Worm (Caenorhabditis elegans) whole organism, L4/young adult: ENCODE measurements around the gene lin-25.
A peak's percentile ranks its signal among the peaks of the same experiment; 100 is the strongest.

Experiments
- W03F9.2 ChIP-seq: fragments of 150-350 bp; optimal IDR thresholded peaks from 2 replicates; lab custom pipeline; 2014; ENCODE audit warnings: missing biosample characterization, missing genetic modification characterization
- dao-5 ChIP-seq: sonication (generic microtip); optimal IDR thresholded peaks from 2 replicates; lab custom pipeline; 2016; ENCODE audit warnings: missing genotype, missing genetic modification characterization, moderate library complexity, missing compliant biosample characterization
- him-1 ChIP-seq: sonication (generic microtip); optimal IDR thresholded peaks from 2 replicates; lab custom pipeline; 2016; ENCODE audit warnings: missing genotype, missing genetic modification reagents, missing genetic modification characterization, missing compliant biosample characterization

lin-25 gene

ce11 chrV:12679292-12679691 is 29.6 kb downstream of the lin-25 start:
- no peak for TF ChIP-seq W03F9.2 (tag; lab: Kevin White, UChicago)
- no peak for TF ChIP-seq him-1 (tag; lab: Kevin White, UChicago)
- TF ChIP-seq dao-5: no peak

- TF ChIP-seq W03F9.2 (tag; lab: Kevin White, UChicago) (no peak), him-1 (tag; lab: Kevin White, UChicago) (no peak)
Measured at ce11 chrV:12679807-12680206, 30.1 kb downstream of the lin-25 start, which contains the start of gene frpr-15. frpr-15 (plus strand) TSS chrV:12680107.

ce11 chrV:12683205-12683604 is 33.5 kb downstream of the lin-25 start:
- no peak for TF ChIP-seq dao-5
- TF ChIP-seq W03F9.2 (tag; lab: Kevin White, UChicago): no peak
- no peak for TF ChIP-seq him-1 (tag; lab: Kevin White, UChicago)

- TF ChIP-seq dao-5: no peak
- TF ChIP-seq W03F9.2 (tag; lab: Kevin White, UChicago): no peak
- no peak for TF ChIP-seq him-1 (tag; lab: Kevin White, UChicago)
Measured at ce11 chrV:12695155-12695554, 45.4 kb downstream of the lin-25 start, which contains the start of gene parn-1. parn-1 (minus strand) TSS chrV:12695255.

ce11 chrV:12695968-12696367 is 46.2 kb downstream of the lin-25 start, which contains the start of gene K10C8.4:
K10C8.4 (plus strand) TSS chrV:12696268.
- TF ChIP-seq dao-5 (no peak), W03F9.2 (tag; lab: Kevin White, UChicago) (no peak), him-1 (tag; lab: Kevin White, UChicago) (no peak)

- TF ChIP-seq him-1 (tag; lab: Kevin White, UChicago) (no peak), W03F9.2 (tag; lab: Kevin White, UChicago) (peak; percentile 62)
Measured at ce11 chrV:12696790-12697189, 47.1 kb downstream of the lin-25 start.

ce11 chrV:12697364-12697901 is 47.7 kb downstream of the lin-25 start, which contains the start of gene istr-1:
istr-1 (plus strand) TSS chrV:12697858.
- TF ChIP-seq dao-5 (no peak), him-1 (tag; lab: Kevin White, UChicago) (no peak), W03F9.2 (tag; lab: Kevin White, UChicago) (no peak)

- TF ChIP-seq W03F9.2 (tag; lab: Kevin White, UChicago): no peak
- TF ChIP-seq him-1 (tag; lab: Kevin White, UChicago): no peak
- no peak for TF ChIP-seq dao-5
Measured at ce11 chrV:12701613-12702012, 51.9 kb downstream of the lin-25 start.

- TF ChIP-seq W03F9.2 (tag; lab: Kevin White, UChicago): no peak
- TF ChIP-seq him-1 (tag; lab: Kevin White, UChicago): no peak
- TF ChIP-seq dao-5: no peak
Measured at ce11 chrV:12704077-12704476, 54.4 kb downstream of the lin-25 start, which contains the start of gene R11D1.1. R11D1.1 (plus strand) TSS chrV:12704377.

ce11 chrV:12706511-12706910 is 56.8 kb downstream of the lin-25 start:
- TF ChIP-seq W03F9.2 (tag; lab: Kevin White, UChicago): no peak
- TF ChIP-seq him-1 (tag; lab: Kevin White, UChicago): no peak
- no peak for TF ChIP-seq dao-5

- TF ChIP-seq W03F9.2 (tag; lab: Kevin White, UChicago) (no peak), him-1 (tag; lab: Kevin White, UChicago) (no peak), dao-5 (no peak)
Measured at ce11 chrV:12708305-12708704, 58.6 kb downstream of the lin-25 start, which contains the start of gene R11D1.2. R11D1.2 (plus strand) TSS chrV:12708605.
